Fruit fly (Drosophila melanogaster) whole organism, wandering third instar larva: Measurements from ENCODE around the gene CG33791.
A peak's percentile ranks its signal among the peaks of the same experiment; 100 is the strongest.

Source experiments
- CG32264 ChIP-seq: fragments of 200-800 bp; sonication (Bioruptor generic); optimal IDR thresholded peaks from 2 replicates; lab custom pipeline; 2016; ENCODE audit warnings: missing biosample characterization, missing genetic modification characterization
- CrebA ChIP-seq: fragments of 200-800 bp; sonication (Bioruptor generic); optimal IDR thresholded peaks from 2 replicates; lab custom pipeline; 2016; ENCODE audit warnings: missing biosample characterization, mild to moderate bottlenecking, missing genetic modification characterization, borderline replicate concordance
- Dfd ChIP-seq: fragments of >200 bp; optimal IDR thresholded peaks from 2 replicates; lab custom pipeline; 2017; ENCODE audit warnings: missing biosample characterization, missing genetic modification characterization
- Mio ChIP-seq: sonication (Bioruptor generic); optimal IDR thresholded peaks from 2 replicates; lab custom pipeline; 2016; ENCODE audit warnings: missing biosample characterization, missing genetic modification characterization
- Myc ChIP-seq: fragments of >200 bp; optimal IDR thresholded peaks from 2 replicates; lab custom pipeline; 2017
- Vsx2 ChIP-seq: fragments of 200-300, 225-300 bp; sonication (Bioruptor generic); optimal IDR thresholded peaks from 2 replicates; lab custom pipeline; 2018; ENCODE audit warnings: missing biosample characterization, missing genetic modification characterization; ENCODE audit not compliant: partially characterized antibody
- brk ChIP-seq: fragments of 200-800 bp; sonication (Bioruptor generic); optimal IDR thresholded peaks from 2 replicates; lab custom pipeline; 2016; ENCODE audit warnings: missing biosample characterization, mild to moderate bottlenecking, missing genetic modification characterization
- ey ChIP-seq: fragments of 200-800 bp; sonication (Bioruptor generic); optimal IDR thresholded peaks from 2 replicates; lab custom pipeline; 2016; ENCODE audit warnings: missing biosample characterization, missing genetic modification characterization
- foxo ChIP-seq, 2 experiments: fragments of 200-800 bp; sonication (Bioruptor generic); optimal IDR thresholded peaks; 2 replicates in 1 of 2; 3 replicates in 1 of 2; lab custom pipeline; 2016 to 2017; ENCODE audit warnings: missing biosample characterization in 2 of 2, missing genetic modification characterization in 2 of 2
- fru ChIP-seq: fragments of 200-800 bp; sonication (Bioruptor generic); optimal IDR thresholded peaks from 3 replicates; lab custom pipeline; 2016; ENCODE audit warnings: missing biosample characterization, mild to moderate bottlenecking, missing genetic modification characterization
- lola ChIP-seq: fragments of >200 bp; optimal IDR thresholded peaks from 2 replicates; lab custom pipeline; 2017; ENCODE audit warnings: missing biosample characterization, missing genetic modification characterization
- pan ChIP-seq: fragments of >200 bp; optimal IDR thresholded peaks from 2 replicates; lab custom pipeline; 2017
- psq ChIP-seq: fragments of 200-800 bp; sonication (Bioruptor generic); optimal IDR thresholded peaks from 3 replicates; lab custom pipeline; 2017; ENCODE audit warnings: missing biosample characterization, mild to moderate bottlenecking, missing genetic modification characterization, moderate library complexity
- sage ChIP-seq: fragments of 200-800 bp; sonication (Bioruptor generic); optimal IDR thresholded peaks from 2 replicates; lab custom pipeline; 2016; ENCODE audit warnings: missing biosample characterization, mild to moderate bottlenecking, missing genetic modification characterization

Gene CG33791

DNA sequence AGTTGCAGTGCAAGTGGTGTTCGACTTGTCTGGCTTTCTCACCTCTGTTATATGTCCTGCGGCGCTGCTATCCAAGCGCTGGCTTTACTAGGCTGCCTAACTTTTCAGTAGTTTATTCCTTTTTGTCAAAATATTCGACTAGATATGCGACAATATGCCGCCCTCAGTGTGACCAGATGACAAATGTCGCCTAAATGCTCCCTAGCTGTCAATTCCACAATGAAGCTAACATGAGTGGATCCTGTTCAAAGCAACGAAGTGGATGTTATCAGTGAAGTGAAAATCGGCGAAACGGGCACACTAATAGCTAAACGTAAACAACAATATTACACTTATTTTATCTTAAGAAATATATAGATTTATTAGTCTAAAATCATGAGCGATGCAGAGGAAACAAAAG, 62.1 kb downstream of the CG33791 start, which contains the start of the genes Srrm234 and CG7974:
Gene Srrm234, minus strand, starts transcription at position 189 of the 400 bp plus-strand sequence.
Gene CG7974, plus strand, starts transcription at position 263 of the 400 bp plus-strand sequence.
- TF ChIP-seq CG32264 (GFP tag; lab: Kevin White, UChicago) (no peak), sage (GFP tag; lab: Kevin White, UChicago) (peak; percentile 1)

DNA sequence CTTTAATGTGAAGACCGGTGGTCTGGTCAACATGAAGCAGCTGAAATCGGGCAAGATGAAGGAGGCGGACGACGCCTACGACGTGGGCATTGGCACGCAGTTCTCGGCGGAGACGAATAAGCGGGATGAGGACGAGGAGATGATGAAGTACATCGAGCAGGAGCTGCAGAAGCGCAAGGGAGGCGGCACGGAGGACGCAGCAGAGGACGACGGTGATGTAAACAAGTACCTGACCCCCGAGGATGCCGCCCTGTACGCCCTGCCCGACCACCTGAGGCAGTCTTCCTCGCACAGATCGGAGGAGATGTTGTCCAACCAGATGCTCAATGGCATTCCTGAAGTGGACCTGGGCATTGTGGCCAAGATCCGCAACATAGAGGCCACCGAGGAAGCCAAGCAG, 62.8 kb downstream of the CG33791 start:
- TF ChIP-seq psq (GFP tag; lab: Kevin White, UChicago) (no peak), sage (GFP tag; lab: Kevin White, UChicago) (no peak), Mio (GFP tag; lab: Kevin White, UChicago) (no peak), brk (GFP tag; lab: Kevin White, UChicago) (no peak), Dfd (GFP tag; lab: Kevin White, UChicago) (no peak), fru (GFP tag; lab: Kevin White, UChicago) (no peak), CrebA (no peak), ey (no peak), lola (no peak), Myc (lab: Kevin White, UChicago) (no peak), foxo (GFP tag; optimal IDR thresholded peaks at IDR 0.05; lab: Kevin White, UChicago) (no peak), Vsx2 (GFP tag; lab: Kevin White, UChicago) (no peak), pan (lab: Kevin White, UChicago) (no peak)
